Worm (Caenorhabditis elegans): Measurements from ENCODE around the gene F27C8.2.
"Not testable (repeated sequence)": the region's sequence is repeated elsewhere in the genome, so short reads cannot be mapped to it uniquely, and the experiment has no call there.

The F27C8.2 gene

ce11 chrIV:9595779-9596406 is at the start of gene F27C8.2, which contains the start of gene F27C8.3:
TSS of gene F27C8.2 (plus strand) at chrIV:9596356.
TSS of gene F27C8.3 (minus strand) at chrIV:9595879.
- not testable (repeated sequence) for TF ChIP-seq dao-5, W03F9.2, him-1 (tag; optimal IDR thresholded peaks at IDR 0.05)

- TF ChIP-seq him-1 (tag; optimal IDR thresholded peaks at IDR 0.05) = no peak
- no peak for TF ChIP-seq dao-5 (tag; optimal IDR thresholded peaks at IDR 0.05)
- TF ChIP-seq W03F9.2 (tag; optimal IDR thresholded peaks at IDR 0.05) = no peak
These were observed 33.1 kb upstream of the F27C8.2 start, which contains the start of gene col-122 for ce11 chrIV:9563079-9563478. TSS of gene col-122 (plus strand) at chrIV:9563379.

- TF ChIP-seq him-1 (tag; optimal IDR thresholded peaks at IDR 0.05) (no peak), W03F9.2 (tag; optimal IDR thresholded peaks at IDR 0.05) (no peak), dao-5 (tag; optimal IDR thresholded peaks at IDR 0.05) (no peak)
These were observed 32.4 kb upstream of the F27C8.2 start for ce11 chrIV:9563529-9564376.

ce11 chrIV:9566505-9566904 is 29.7 kb upstream of the F27C8.2 start, which contains the start of gene lron-14:
TSS of gene lron-14 (minus strand) at chrIV:9566605.
- TF ChIP-seq W03F9.2 (tag; optimal IDR thresholded peaks at IDR 0.05) = no peak
- no peak for TF ChIP-seq him-1 (tag; optimal IDR thresholded peaks at IDR 0.05)
- TF ChIP-seq dao-5 (tag; optimal IDR thresholded peaks at IDR 0.05) = no peak

ce11 chrIV:9580021-9580420 is 16.1 kb upstream of the F27C8.2 start, which contains the start of gene npr-2:
TSS of gene npr-2 (minus strand) at chrIV:9580121.
- no peak for TF ChIP-seq him-1 (tag; optimal IDR thresholded peaks at IDR 0.05)
- no peak for TF ChIP-seq W03F9.2 (tag; optimal IDR thresholded peaks at IDR 0.05)
- no peak for TF ChIP-seq dao-5 (tag; optimal IDR thresholded peaks at IDR 0.05)

- TF ChIP-seq dao-5 (tag; optimal IDR thresholded peaks at IDR 0.05) (no peak), him-1 (tag; optimal IDR thresholded peaks at IDR 0.05) (no peak), W03F9.2 (tag; optimal IDR thresholded peaks at IDR 0.05) (no peak)
These were observed 11.8 kb upstream of the F27C8.2 start for ce11 chrIV:9584352-9584751.

ce11 chrIV:9588784-9589457 is 7.2 kb upstream of the F27C8.2 start, which contains the start of gene trcs-1:
TSS of gene trcs-1 (minus strand) at chrIV:9588834.
- no peak for TF ChIP-seq him-1 (tag; optimal IDR thresholded peaks at IDR 0.05)
- no peak for TF ChIP-seq dao-5 (tag; optimal IDR thresholded peaks at IDR 0.05)
- peak; percentile 26 for TF ChIP-seq W03F9.2 (tag; optimal IDR thresholded peaks at IDR 0.05)

- no peak for TF ChIP-seq dao-5 (tag; optimal IDR thresholded peaks at IDR 0.05)
- no peak for TF ChIP-seq W03F9.2 (tag; optimal IDR thresholded peaks at IDR 0.05)
- TF ChIP-seq him-1 (tag; optimal IDR thresholded peaks at IDR 0.05) = no peak
These were observed 3.7 kb upstream of the F27C8.2 start, which contains the start of gene pei-1 for ce11 chrIV:9592413-9592812. TSS of gene pei-1 (minus strand) at chrIV:9592513.

ce11 chrIV:9593456-9593855 is 2.7 kb upstream of the F27C8.2 start, which contains the start of gene spp-18:
TSS of gene spp-18 (plus strand) at chrIV:9593712.
- TF ChIP-seq him-1 (tag; optimal IDR thresholded peaks at IDR 0.05) = no peak
- TF ChIP-seq W03F9.2 (tag; optimal IDR thresholded peaks at IDR 0.05) = no peak
- no peak for TF ChIP-seq dao-5 (tag; optimal IDR thresholded peaks at IDR 0.05)

ce11 chrIV:9601595-9601994 is 5.4 kb downstream of the F27C8.2 start, which contains the start of gene aat-1:
TSS of gene aat-1 (minus strand) at chrIV:9601695.
- TF ChIP-seq him-1 (tag; optimal IDR thresholded peaks at IDR 0.05) (no peak), dao-5 (tag; optimal IDR thresholded peaks at IDR 0.05) (no peak), W03F9.2 (tag; optimal IDR thresholded peaks at IDR 0.05) (no peak)

ce11 chrIV:9607945-9608344 is 11.8 kb downstream of the F27C8.2 start:
- TF ChIP-seq him-1 (tag; optimal IDR thresholded peaks at IDR 0.05) (no peak), dao-5 (tag; optimal IDR thresholded peaks at IDR 0.05) (no peak), W03F9.2 (tag; optimal IDR thresholded peaks at IDR 0.05) (no peak)

ce11 chrIV:9609095-9609494 is 12.9 kb downstream of the F27C8.2 start:
- TF ChIP-seq W03F9.2 (tag; optimal IDR thresholded peaks at IDR 0.05) (no peak), dao-5 (tag; optimal IDR thresholded peaks at IDR 0.05) (no peak), him-1 (tag; optimal IDR thresholded peaks at IDR 0.05) (no peak)

ce11 chrIV:9610923-9611322 is 14.8 kb downstream of the F27C8.2 start:
- TF ChIP-seq dao-5 (tag; optimal IDR thresholded peaks at IDR 0.05) (no peak), him-1 (tag; optimal IDR thresholded peaks at IDR 0.05) (no peak), W03F9.2 (tag; optimal IDR thresholded peaks at IDR 0.05) (no peak)
